Worm (Caenorhabditis elegans) whole organism, early embryonic: ENCODE measurements around the gene ZK688.10.

Source experiments
- aly-1 ChIP-seq: sonication (generic microtip); optimal IDR thresholded peaks from 2 replicates; lab custom pipeline; 2016; ENCODE audit warnings: missing genetic modification characterization, missing compliant biosample characterization
- ama-1 ChIP-seq: fragments of 150-350 bp; optimal IDR thresholded peaks from 2 replicates; lab custom pipeline; 2014
- ceh-13 ChIP-seq: fragments of 200-800 bp; sonication (Bioruptor generic); optimal IDR thresholded peaks from 2 replicates; lab custom pipeline; 2018; ENCODE audit warnings: mild to moderate bottlenecking, missing genetic modification characterization, missing compliant biosample characterization
- ets-7 ChIP-seq: sonication (generic microtip); optimal IDR thresholded peaks from 2 replicates; lab custom pipeline; 2016; ENCODE audit warnings: missing genotype, missing genetic modification characterization, missing compliant biosample characterization
- scrt-1 ChIP-seq: fragments of 200-800 bp; sonication (Bioruptor generic); IDR thresholded peaks from 2 replicates; pipeline ENCODE4 v1.3.6; 2022; ENCODE audit warnings: missing genetic modification characterization, missing compliant biosample characterization
- tra-4 ChIP-seq: sonication (generic microtip); optimal IDR thresholded peaks from 2 replicates; lab custom pipeline; 2017; ENCODE audit warnings: missing genetic modification characterization, missing compliant biosample characterization

- TF ChIP-seq ceh-13 (GFP tag; lab: Kevin White, UChicago): no peak
- no peak for TF ChIP-seq scrt-1 (GFP tag; lab: Robert Waterston, UW)
- TF ChIP-seq ama-1: no peak
- TF ChIP-seq aly-1 (tag; lab: Kevin White, UChicago): no peak
- no peak for TF ChIP-seq ets-7 (tag; lab: Kevin White, UChicago)
- no peak for TF ChIP-seq tra-4 (tag; lab: Kevin White, UChicago)
Measured at ce11 chrIII:7924821-7925220, 28.0 kb upstream of the ZK688.10 start, which contains the start of gene tag-250.
